Fruit fly (Drosophila melanogaster) whole organism, prepupa: ENCODE measurements around the gene CG32036.

Experiments used
- Blimp-1 ChIP-seq: fragments of 200-800 bp; sonication (Bioruptor generic); optimal IDR thresholded peaks from 3 replicates; lab custom pipeline; 2017; ENCODE audit warnings: missing biosample characterization, missing genetic modification characterization, mild to moderate bottlenecking, moderate library complexity, missing genetic modification reagents
- CG10631 ChIP-seq: fragments of 200-800 bp; sonication (Bioruptor generic); optimal IDR thresholded peaks from 2 replicates; lab custom pipeline; 2016; ENCODE audit warnings: missing biosample characterization, missing genetic modification characterization
- CG10669 ChIP-seq: fragments of 200-800 bp; sonication (Bioruptor generic); optimal IDR thresholded peaks from 3 replicates; lab custom pipeline; 2018; ENCODE audit warnings: missing biosample characterization, mild to moderate bottlenecking, missing genetic modification characterization, moderate library complexity
- CG11294 ChIP-seq: fragments of 200-800 bp; sonication (Bioruptor generic); IDR thresholded peaks from 2 replicates; pipeline ENCODE4 v1.3.6; 2022; ENCODE audit warnings: missing biosample characterization, missing genetic modification characterization
- CG11902 ChIP-seq: fragments of 200-800 bp; sonication (Bioruptor generic); optimal IDR thresholded peaks from 3 replicates; lab custom pipeline; 2016; ENCODE audit warnings: missing biosample characterization, missing genetic modification characterization
- CG15336 ChIP-seq: fragments of 200-800 bp; sonication (Bioruptor generic); IDR thresholded peaks from 2 replicates; pipeline ENCODE4 v1.3.6; 2022; ENCODE audit warnings: missing biosample characterization, missing genetic modification characterization
- CG1621 ChIP-seq: fragments of 200-800 bp; sonication (Bioruptor generic); optimal IDR thresholded peaks from 3 replicates; lab custom pipeline; 2018; ENCODE audit warnings: missing biosample characterization, mild to moderate bottlenecking, missing genetic modification characterization
- CG16779 ChIP-seq: fragments of 200-800 bp; sonication (Bioruptor generic); optimal IDR thresholded peaks from 3 replicates; lab custom pipeline; 2017; ENCODE audit warnings: missing biosample characterization, mild to moderate bottlenecking, missing genetic modification characterization
- CG3032 ChIP-seq: fragments of 200-800 bp; optimal IDR thresholded peaks from 2 replicates; lab custom pipeline; 2019; ENCODE audit warnings: missing biosample characterization, mild to moderate bottlenecking, missing genetic modification characterization, moderate library complexity
- CG31627 ChIP-seq: fragments of 200-800 bp; sonication (Bioruptor generic); optimal IDR thresholded peaks from 3 replicates; lab custom pipeline; 2016; ENCODE audit warnings: missing biosample characterization, missing genetic modification characterization
- CG32006 ChIP-seq: fragments of 200-800 bp; sonication (Bioruptor generic); optimal IDR thresholded peaks from 3 replicates; lab custom pipeline; 2017; ENCODE audit warnings: missing biosample characterization, mild to moderate bottlenecking, missing genetic modification characterization
- CG34406 ChIP-seq: fragments of 200-800 bp; sonication (Bioruptor generic); optimal IDR thresholded peaks from 3 replicates; lab custom pipeline; 2016; ENCODE audit warnings: missing biosample characterization, missing genetic modification characterization
- CG3919 ChIP-seq: fragments of 200-800 bp; sonication (Bioruptor generic); optimal IDR thresholded peaks from 3 replicates; lab custom pipeline; 2016; ENCODE audit warnings: missing biosample characterization, missing genetic modification characterization
- CG4318 ChIP-seq: fragments of 200-800 bp; sonication (Bioruptor generic); optimal IDR thresholded peaks from 3 replicates; lab custom pipeline; 2017; ENCODE audit warnings: missing biosample characterization, mild to moderate bottlenecking, missing genetic modification characterization
- CG6163 ChIP-seq: fragments of 200-800 bp; sonication (Bioruptor generic); IDR thresholded peaks from 3 replicates; pipeline ENCODE4 v1.3.6; 2022; ENCODE audit warnings: missing biosample characterization, missing genetic modification characterization
- CG6276 ChIP-seq: fragments of 200-800 bp; sonication (Bioruptor generic); optimal IDR thresholded peaks from 2 replicates; lab custom pipeline; 2017; ENCODE audit warnings: missing biosample characterization, mild to moderate bottlenecking, missing genetic modification characterization
- CG6792 ChIP-seq: fragments of 200-800 bp; sonication (Bioruptor generic); optimal IDR thresholded peaks from 3 replicates; lab custom pipeline; 2016; ENCODE audit warnings: missing biosample characterization, missing genetic modification characterization
- CG7368 ChIP-seq: fragments of 200-800 bp; sonication (Bioruptor generic); optimal IDR thresholded peaks from 3 replicates; lab custom pipeline; 2016; ENCODE audit warnings: missing biosample characterization, missing genetic modification characterization
- CG8119 ChIP-seq: fragments of 200-800 bp; sonication (Bioruptor generic); IDR thresholded peaks from 3 replicates; pipeline ENCODE4 v1.3.6; 2022; ENCODE audit warnings: missing biosample characterization, missing genetic modification characterization
- CG8319 ChIP-seq: fragments of 200-800 bp; sonication (Bioruptor generic); optimal IDR thresholded peaks from 3 replicates; lab custom pipeline; 2016; ENCODE audit warnings: missing biosample characterization, missing genetic modification characterization
- CG8632 ChIP-seq: fragments of 200-800 bp; sonication (Bioruptor generic); optimal IDR thresholded peaks from 3 replicates; lab custom pipeline; 2016; ENCODE audit warnings: missing biosample characterization, missing genetic modification characterization
- CG9139 ChIP-seq: fragments of 200-800 bp; sonication (Bioruptor generic); optimal IDR thresholded peaks from 3 replicates; lab custom pipeline; 2017; ENCODE audit warnings: missing biosample characterization, mild to moderate bottlenecking, missing genetic modification characterization
- Eip75B ChIP-seq: fragments of 200-800 bp; sonication (Bioruptor generic); optimal IDR thresholded peaks from 3 replicates; lab custom pipeline; 2016; ENCODE audit warnings: missing biosample characterization, missing genetic modification characterization
- Eip78C ChIP-seq: fragments of 200-800 bp; sonication (Bioruptor generic); peaks from one replicate; lab custom pipeline; 2016; ENCODE audit warnings: missing biosample characterization, missing genetic modification characterization
- Ets21C ChIP-seq: fragments of 200-800 bp; sonication (Bioruptor generic); optimal IDR thresholded peaks from 3 replicates; lab custom pipeline; 2016; ENCODE audit warnings: missing biosample characterization, missing genetic modification characterization
- Gug ChIP-seq: fragments of 200-800 bp; sonication (Bioruptor generic); IDR thresholded peaks from 2 replicates; pipeline ENCODE4 v1.3.6; 2022; ENCODE audit warnings: missing biosample characterization, missing genetic modification characterization
- Hr38 ChIP-seq: sonication (Bioruptor generic); optimal IDR thresholded peaks from 2 replicates; lab custom pipeline; 2016; ENCODE audit warnings: missing biosample characterization, missing genetic modification characterization
- Hr39 ChIP-seq: fragments of 200-800 bp; sonication (Bioruptor generic); optimal IDR thresholded peaks from 2 replicates; lab custom pipeline; 2016; ENCODE audit warnings: missing biosample characterization, missing genetic modification characterization
- Hr4 ChIP-seq: fragments of 200-800 bp; sonication (Bioruptor generic); optimal IDR thresholded peaks from 3 replicates; lab custom pipeline; 2016; ENCODE audit warnings: missing biosample characterization, missing genetic modification characterization
- Lpt ChIP-seq: fragments of 200-800 bp; sonication (Bioruptor generic); optimal IDR thresholded peaks from 3 replicates; lab custom pipeline; 2016; ENCODE audit warnings: missing biosample characterization, missing genetic modification characterization
- Met ChIP-seq: fragments of 200-800 bp; sonication (Bioruptor generic); optimal IDR thresholded peaks from 3 replicates; lab custom pipeline; 2016; ENCODE audit warnings: missing biosample characterization, missing genetic modification characterization
- OdsH ChIP-seq: fragments of 200-800 bp; sonication (Bioruptor generic); optimal IDR thresholded peaks from 3 replicates; lab custom pipeline; 2016; ENCODE audit warnings: missing biosample characterization, missing genetic modification characterization
- Smox ChIP-seq: fragments of 200-800 bp; sonication (Bioruptor generic); optimal IDR thresholded peaks from 3 replicates; lab custom pipeline; 2016; ENCODE audit warnings: missing biosample characterization, missing genetic modification characterization
- Sox102F ChIP-seq: fragments of 200-800 bp; sonication (Bioruptor generic); optimal IDR thresholded peaks from 2 replicates; lab custom pipeline; 2016; ENCODE audit warnings: missing biosample characterization, mild to moderate bottlenecking, missing genetic modification characterization
- Sox15 ChIP-seq: fragments of 200-800 bp; sonication (Bioruptor generic); optimal IDR thresholded peaks from 3 replicates; lab custom pipeline; 2016; ENCODE audit warnings: missing biosample characterization, missing genetic modification characterization
- achi ChIP-seq: fragments of 200-800 bp; sonication (Bioruptor generic); optimal IDR thresholded peaks from 3 replicates; lab custom pipeline; 2016; ENCODE audit warnings: missing biosample characterization, missing genetic modification characterization
- acj6 ChIP-seq: fragments of 200-800 bp; sonication (Bioruptor generic); optimal IDR thresholded peaks from 3 replicates; lab custom pipeline; 2016; ENCODE audit warnings: missing biosample characterization, missing genetic modification characterization
- cyc ChIP-seq: fragments of 200-800 bp; sonication (Bioruptor generic); optimal IDR thresholded peaks from 3 replicates; lab custom pipeline; 2016; ENCODE audit warnings: missing biosample characterization, missing genetic modification characterization
- dac ChIP-seq: fragments of 200-800 bp; sonication (Bioruptor generic); optimal IDR thresholded peaks from 2 replicates; lab custom pipeline; 2017; ENCODE audit warnings: missing biosample characterization, mild to moderate bottlenecking, missing genetic modification characterization
- dsx ChIP-seq: fragments of 200-800 bp; optimal IDR thresholded peaks from 3 replicates; lab custom pipeline; 2019; ENCODE audit warnings: missing biosample characterization, mild to moderate bottlenecking, missing genetic modification characterization, moderate library complexity; ENCODE audit not compliant: poor library complexity, severe bottlenecking
- esn ChIP-seq: fragments of 200-800 bp; sonication (Bioruptor generic); optimal IDR thresholded peaks from 2 replicates; lab custom pipeline; 2016; ENCODE audit warnings: missing biosample characterization, mild to moderate bottlenecking, missing genetic modification characterization, moderate library complexity
- fd59A ChIP-seq: fragments of 200-800 bp; sonication (Bioruptor generic); optimal IDR thresholded peaks from 2 replicates; lab custom pipeline; 2017; ENCODE audit warnings: missing biosample characterization, mild to moderate bottlenecking, missing genetic modification characterization, missing genetic modification reagents
- fd85E ChIP-seq: fragments of 200-800 bp; sonication (Bioruptor generic); optimal IDR thresholded peaks from 3 replicates; lab custom pipeline; 2016; ENCODE audit warnings: missing biosample characterization, missing genetic modification characterization
- fkh ChIP-seq: fragments of 200-800 bp; sonication (Bioruptor generic); optimal IDR thresholded peaks from 3 replicates; lab custom pipeline; 2017; ENCODE audit warnings: missing biosample characterization, mild to moderate bottlenecking, missing genetic modification characterization, moderate library complexity
- lz ChIP-seq: fragments of 200-800 bp; sonication (Bioruptor generic); optimal IDR thresholded peaks from 3 replicates; lab custom pipeline; 2016; ENCODE audit warnings: missing biosample characterization, missing genetic modification characterization
- net ChIP-seq: fragments of 200-800 bp; sonication (Bioruptor generic); optimal IDR thresholded peaks from 3 replicates; lab custom pipeline; 2016; ENCODE audit warnings: missing biosample characterization, missing genetic modification characterization
- salr ChIP-seq, 2 experiments: fragments of 200-800 bp; sonication (Bioruptor generic); optimal IDR thresholded peaks; 3 replicates each; lab custom pipeline; 2016 to 2018; ENCODE audit warnings: missing biosample characterization in 2 of 2, missing genetic modification characterization in 2 of 2, mild to moderate bottlenecking in 1 of 2
- spab ChIP-seq: fragments of 200-800 bp; sonication (Bioruptor generic); optimal IDR thresholded peaks from 2 replicates; lab custom pipeline; 2017; ENCODE audit warnings: missing biosample characterization, mild to moderate bottlenecking, missing genetic modification characterization, missing genetic modification reagents
- ss ChIP-seq, 2 experiments: fragments of 200-800 bp; sonication (Bioruptor generic); optimal IDR thresholded peaks; 2 replicates in 1 of 2; 3 replicates in 1 of 2; lab custom pipeline; 2017 to 2018; ENCODE audit warnings: mild to moderate bottlenecking in 2 of 2, missing biosample characterization in 2 of 2, missing genetic modification characterization in 2 of 2, moderate library complexity in 1 of 2
- topi ChIP-seq: fragments of 200-800 bp; sonication (Bioruptor generic); optimal IDR thresholded peaks from 3 replicates; lab custom pipeline; 2016; ENCODE audit warnings: missing biosample characterization, missing genetic modification characterization
- vri ChIP-seq: fragments of 200-800 bp; sonication (Bioruptor generic); optimal IDR thresholded peaks from 3 replicates; lab custom pipeline; 2016; ENCODE audit warnings: missing biosample characterization, mild to moderate bottlenecking, missing genetic modification characterization

CG32036 gene

dm6 chr3L:9460775-9461491, 28.1 kb downstream of the CG32036 start, which contains the start of the genes CG3434 and CG44838:
CG3434 (minus strand) TSS chr3L:9460799.
CG44838 (plus strand) TSS chr3L:9461050.
- TF ChIP-seq CG32006 (GFP tag; lab: Kevin White, UChicago) (peak; percentile 70), spab (GFP tag; lab: Kevin White, UChicago) (peak; percentile 9), lz (peak; percentile 74), CG8632 (peak; percentile 65), topi (GFP tag; lab: Kevin White, UChicago) (peak; percentile 73), Blimp-1 (GFP tag; lab: Kevin White, UChicago) (no peak), fd85E (peak; percentile 5), CG10631 (peak; percentile 75), ss (GFP tag; optimal IDR thresholded peaks at IDR 0.05; lab: Kevin White, UChicago) (peak; percentile 38 to 67), Sox15 (GFP tag; lab: Kevin White, UChicago) (peak; percentile 65), OdsH (GFP tag; lab: Kevin White, UChicago) (peak; percentile 68), CG11294 (GFP tag; lab: Robert Waterston, UW) (peak; percentile 52; the same call in 1 of the 2 replicates), net (GFP tag; lab: Kevin White, UChicago) (peak; percentile 68), CG8119 (GFP tag; lab: Robert Waterston, UW) (peak; percentile 72), achi (GFP tag; lab: Kevin White, UChicago) (peak; percentile 71), CG16779 (tag; lab: Kevin White, UChicago) (peak; percentile 12), CG1621 (tag; lab: Kevin White, UChicago) (peak; percentile 37), dac (GFP tag; lab: Kevin White, UChicago) (peak; percentile 55), Sox102F (GFP tag; lab: Kevin White, UChicago) (peak; percentile 62), Eip75B (GFP tag; lab: Kevin White, UChicago) (peak; percentile 70), fkh (peak; percentile 93), Hr38 (GFP tag; lab: Kevin White, UChicago) (no peak), Met (GFP tag; lab: Kevin White, UChicago) (peak; percentile 81), Hr39 (GFP tag; lab: Kevin White, UChicago) (peak; percentile 72), CG34406 (peak; percentile 62), CG6163 (GFP tag; lab: Robert Waterston, UW) (peak; percentile 77), CG8319 (GFP tag; lab: Kevin White, UChicago) (peak; percentile 33), Smox (peak; percentile 78), CG6276 (peak; percentile 79), CG3919 (GFP tag; lab: Kevin White, UChicago) (peak; percentile 76), vri (GFP tag; lab: Kevin White, UChicago) (peak; percentile 54), Eip78C (GFP tag; lab: Kevin White, UChicago) (peak; percentile 92), CG11902 (GFP tag; lab: Kevin White, UChicago) (peak; percentile 21), dsx (GFP tag; lab: Kevin White, UChicago) (peak; percentile 47), CG15336 (GFP tag; lab: Robert Waterston, UW) (peak; percentile 63), CG4318 (GFP tag; lab: Kevin White, UChicago) (peak; percentile 48), salr (GFP tag; optimal IDR thresholded peaks at IDR 0.05; lab: Kevin White, UChicago) (peak; percentile 14 to 36), esn (GFP tag; lab: Kevin White, UChicago) (peak; percentile 82), CG9139 (GFP tag; lab: Kevin White, UChicago) (peak; percentile 2), CG3032 (tag; lab: Kevin White, UChicago) (peak; percentile 75), acj6 (GFP tag; lab: Kevin White, UChicago) (peak; percentile 77), CG7368 (GFP tag; lab: Kevin White, UChicago) (peak; percentile 29), Hr4 (peak; percentile 82), CG10669 (GFP tag; lab: Kevin White, UChicago) (peak; percentile 28), fd59A (GFP tag; lab: Kevin White, UChicago) (peak; percentile 48), Gug (GFP tag; lab: Robert Waterston, UW) (peak; percentile 55), cyc (GFP tag; lab: Kevin White, UChicago) (peak; percentile 69), CG31627 (GFP tag; lab: Kevin White, UChicago) (peak; percentile 77), Lpt (GFP tag; lab: Kevin White, UChicago) (peak; percentile 61), CG6792 (GFP tag; lab: Kevin White, UChicago) (peak; percentile 49), Ets21C (GFP tag; lab: Kevin White, UChicago) (peak; percentile 46)
